Fruit fly (Drosophila melanogaster): Measurements from ENCODE around the gene orion.
A peak's percentile ranks its signal among the peaks of the same experiment; 100 is the strongest.

orion gene

dm6 chrX:7946858-7947313 is at the start of gene orion:
orion (minus strand) TSS chrX:7946908.
- TF ChIP-seq rn (GFP tag; IDR thresholded peaks at IDR 0.05) (peak; percentile 42; the same call in 1 of the 2 replicates), CG13204 (GFP tag; optimal IDR thresholded peaks at IDR 0.05) (peak; percentile 91), CG4496 (GFP tag; IDR thresholded peaks at IDR 0.05) (peak; percentile 92), CG12605 (GFP tag; IDR thresholded peaks at IDR 0.05) (peak; percentile 78), EcR (GFP tag; optimal IDR thresholded peaks at IDR 0.05) (peak; percentile 85), CG17806 (tag; optimal IDR thresholded peaks at IDR 0.05) (peak; percentile 53), CG15710 (tag; optimal IDR thresholded peaks at IDR 0.05) (peak; percentile 73), Pif1B (GFP tag; optimal IDR thresholded peaks at IDR 0.05) (peak; percentile 79), CG8159 (tag; optimal IDR thresholded peaks at IDR 0.05) (peak; percentile 67), fd96Ca (GFP tag; IDR thresholded peaks at IDR 0.05) (peak; percentile 71), Pif1A (GFP tag; optimal IDR thresholded peaks at IDR 0.05) (peak; percentile 81), Snoo (tag; optimal IDR thresholded peaks at IDR 0.05) (peak; percentile 48), CG34367 (tag; optimal IDR thresholded peaks at IDR 0.05) (peak; percentile 76), Ets98B (GFP tag; IDR thresholded peaks at IDR 0.05) (peak; percentile 76), CG8301 (tag; optimal IDR thresholded peaks at IDR 0.05) (no peak), CG14655 (GFP tag; optimal IDR thresholded peaks at IDR 0.05) (no peak), gl (tag; optimal IDR thresholded peaks at IDR 0.05) (peak; percentile 93), D1 (tag; optimal IDR thresholded peaks at IDR 0.05) (no peak), CG9948 (tag; optimal IDR thresholded peaks at IDR 0.05) (peak; percentile 38), CG32121 (GFP tag; IDR thresholded peaks at IDR 0.05) (peak; percentile 62; the same call in 1 of the 2 replicates), CG10348 (GFP tag; IDR thresholded peaks at IDR 0.05) (no peak)

- peak; percentile 35 for TF ChIP-seq Pif1B (GFP tag; optimal IDR thresholded peaks at IDR 0.05)
- TF ChIP-seq CG13204 (GFP tag; optimal IDR thresholded peaks at IDR 0.05), result no peak
- no peak for TF ChIP-seq gl (tag; optimal IDR thresholded peaks at IDR 0.05)
- no peak for TF ChIP-seq D1 (tag; optimal IDR thresholded peaks at IDR 0.05)
- TF ChIP-seq CG8301 (tag; optimal IDR thresholded peaks at IDR 0.05), result no peak
- TF ChIP-seq CG12605 (GFP tag; IDR thresholded peaks at IDR 0.05), result no peak
- no peak for TF ChIP-seq Ets98B (GFP tag; IDR thresholded peaks at IDR 0.05)
- TF ChIP-seq CG17806 (tag; optimal IDR thresholded peaks at IDR 0.05), result no peak
- TF ChIP-seq CG14655 (GFP tag; optimal IDR thresholded peaks at IDR 0.05), result peak; percentile 41
- peak; percentile 3 for TF ChIP-seq CG15710 (tag; optimal IDR thresholded peaks at IDR 0.05)
- 0 out of 3 replicates have a peak, but pooled peaks have one; percentile 9 for TF ChIP-seq fd96Ca (GFP tag; IDR thresholded peaks at IDR 0.05)
- no peak for TF ChIP-seq EcR (GFP tag; optimal IDR thresholded peaks at IDR 0.05)
- TF ChIP-seq CG34367 (tag; optimal IDR thresholded peaks at IDR 0.05), result no peak
- no peak for TF ChIP-seq Pif1A (GFP tag; optimal IDR thresholded peaks at IDR 0.05)
- peak; percentile 29 for TF ChIP-seq CG8159 (tag; optimal IDR thresholded peaks at IDR 0.05)
- TF ChIP-seq CG10348 (GFP tag; IDR thresholded peaks at IDR 0.05), result no peak
- TF ChIP-seq CG32121 (GFP tag; IDR thresholded peaks at IDR 0.05), result peak; percentile 31; the same call in 1 of the 2 replicates
- no peak for TF ChIP-seq CG9948 (tag; optimal IDR thresholded peaks at IDR 0.05)
- TF ChIP-seq CG4496 (GFP tag; IDR thresholded peaks at IDR 0.05), result peak; percentile 45; the same call in 1 of the 3 replicates
- no peak for TF ChIP-seq Snoo (tag; optimal IDR thresholded peaks at IDR 0.05)
Measured at dm6 chrX:7995171-7995747, 48.6 kb upstream of the orion start, which contains the start of gene Tbh. Tbh (plus strand) TSS chrX:7995697.

- TF ChIP-seq CG34367 (tag; optimal IDR thresholded peaks at IDR 0.05) (no peak), rn (GFP tag; IDR thresholded peaks at IDR 0.05) (no peak), CG8159 (tag; optimal IDR thresholded peaks at IDR 0.05) (no peak), EcR (GFP tag; optimal IDR thresholded peaks at IDR 0.05) (no peak), CG15710 (tag; optimal IDR thresholded peaks at IDR 0.05) (no peak), Ets98B (GFP tag; IDR thresholded peaks at IDR 0.05) (no peak), gl (tag; optimal IDR thresholded peaks at IDR 0.05) (no peak)
Measured at dm6 chrX:7986551-7986950, 39.8 kb upstream of the orion start.

dm6 chrX:7980786-7981185 is 34.1 kb upstream of the orion start:
- TF ChIP-seq EcR (GFP tag; optimal IDR thresholded peaks at IDR 0.05) (no peak), CG32121 (GFP tag; IDR thresholded peaks at IDR 0.05) (0 out of 2 replicates have a peak, but pooled peaks have one; percentile 35), CG14655 (GFP tag; optimal IDR thresholded peaks at IDR 0.05) (no peak), fd96Ca (GFP tag; IDR thresholded peaks at IDR 0.05) (no peak), CG10348 (GFP tag; IDR thresholded peaks at IDR 0.05) (no peak), CG15710 (tag; optimal IDR thresholded peaks at IDR 0.05) (peak; percentile 48), Pif1A (GFP tag; optimal IDR thresholded peaks at IDR 0.05) (peak; percentile 9), Ets98B (GFP tag; IDR thresholded peaks at IDR 0.05) (no peak), Pif1B (GFP tag; optimal IDR thresholded peaks at IDR 0.05) (peak; percentile 29), CG8159 (tag; optimal IDR thresholded peaks at IDR 0.05) (peak; percentile 63), CG34367 (tag; optimal IDR thresholded peaks at IDR 0.05) (peak; percentile 12), CG13204 (GFP tag; optimal IDR thresholded peaks at IDR 0.05) (peak; percentile 68), CG8301 (tag; optimal IDR thresholded peaks at IDR 0.05) (no peak), gl (tag; optimal IDR thresholded peaks at IDR 0.05) (no peak), Snoo (tag; optimal IDR thresholded peaks at IDR 0.05) (no peak), CG4496 (GFP tag; IDR thresholded peaks at IDR 0.05) (no peak), rn (GFP tag; IDR thresholded peaks at IDR 0.05) (no peak), CG9948 (tag; optimal IDR thresholded peaks at IDR 0.05) (peak; percentile 33), CG12605 (GFP tag; IDR thresholded peaks at IDR 0.05) (peak; percentile 41; the same call in 1 of the 2 replicates), D1 (tag; optimal IDR thresholded peaks at IDR 0.05) (no peak), CG17806 (tag; optimal IDR thresholded peaks at IDR 0.05) (peak; percentile 40)

- TF ChIP-seq CG14655 (GFP tag; optimal IDR thresholded peaks at IDR 0.05) (peak; percentile 58), fd96Ca (GFP tag; IDR thresholded peaks at IDR 0.05) (no peak), rn (GFP tag; IDR thresholded peaks at IDR 0.05) (no peak), CG10348 (GFP tag; IDR thresholded peaks at IDR 0.05) (no peak), Pif1A (GFP tag; optimal IDR thresholded peaks at IDR 0.05) (peak; percentile 26), CG12605 (GFP tag; IDR thresholded peaks at IDR 0.05) (no peak), Snoo (tag; optimal IDR thresholded peaks at IDR 0.05) (no peak), Ets98B (GFP tag; IDR thresholded peaks at IDR 0.05) (no peak), CG13204 (GFP tag; optimal IDR thresholded peaks at IDR 0.05) (no peak), D1 (tag; optimal IDR thresholded peaks at IDR 0.05) (no peak), CG8301 (tag; optimal IDR thresholded peaks at IDR 0.05) (peak; percentile 36), gl (tag; optimal IDR thresholded peaks at IDR 0.05) (no peak), CG15710 (tag; optimal IDR thresholded peaks at IDR 0.05) (peak; percentile 36), Pif1B (GFP tag; optimal IDR thresholded peaks at IDR 0.05) (peak; percentile 2), CG4496 (GFP tag; IDR thresholded peaks at IDR 0.05) (no peak), CG32121 (GFP tag; IDR thresholded peaks at IDR 0.05) (no peak), CG34367 (tag; optimal IDR thresholded peaks at IDR 0.05) (peak; percentile 43), CG17806 (tag; optimal IDR thresholded peaks at IDR 0.05) (peak; percentile 52), EcR (GFP tag; optimal IDR thresholded peaks at IDR 0.05) (no peak), CG8159 (tag; optimal IDR thresholded peaks at IDR 0.05) (peak; percentile 60), CG9948 (tag; optimal IDR thresholded peaks at IDR 0.05) (peak; percentile 46)
Measured at dm6 chrX:7979202-7979601, 32.5 kb upstream of the orion start.

All from whole organism, pupa.